Fruit fly (Drosophila melanogaster) whole organism, pupa: Measurements from ENCODE around the gene dpr16.

Experiments used
- CG10348 ChIP-seq: fragments of 200-800 bp; sonication (Bioruptor generic); IDR thresholded peaks from 2 replicates; pipeline ENCODE4 v1.3.6; 2022; ENCODE audit warnings: missing biosample characterization, missing genetic modification characterization
- CG13204 ChIP-seq: fragments of 200-800 bp; sonication (Bioruptor generic); optimal IDR thresholded peaks from 2 replicates; lab custom pipeline; 2018; ENCODE audit warnings: missing biosample characterization, mild to moderate bottlenecking, missing genetic modification characterization, moderate library complexity
- CG15710 ChIP-seq: fragments of 200-800 bp; sonication (Bioruptor generic); optimal IDR thresholded peaks from 2 replicates; lab custom pipeline; 2018; ENCODE audit warnings: missing biosample characterization, mild to moderate bottlenecking, missing genetic modification characterization, moderate library complexity
- CG4496 ChIP-seq: fragments of 200-800 bp; sonication (Bioruptor generic); IDR thresholded peaks from 3 replicates; pipeline ENCODE4 v1.3.6; 2022; ENCODE audit warnings: missing biosample characterization, missing genetic modification characterization
- CG8159 ChIP-seq: fragments of 200-800 bp; sonication (Bioruptor generic); optimal IDR thresholded peaks from 3 replicates; lab custom pipeline; 2018; ENCODE audit warnings: missing biosample characterization, mild to moderate bottlenecking, missing genetic modification characterization, moderate library complexity
- D1 ChIP-seq: fragments of 200-800 bp; sonication (Bioruptor generic); optimal IDR thresholded peaks from 2 replicates; lab custom pipeline; 2018; ENCODE audit warnings: missing biosample characterization, mild to moderate bottlenecking, missing genetic modification characterization, moderate library complexity
- EcR ChIP-seq: fragments of 200-800 bp; sonication (Bioruptor generic); optimal IDR thresholded peaks from 3 replicates; lab custom pipeline; 2019; ENCODE audit warnings: missing biosample characterization, missing genetic modification characterization, mild to moderate bottlenecking, moderate library complexity, missing genetic modification reagents
- gl ChIP-seq: fragments of 200-800 bp; sonication (Bioruptor generic); optimal IDR thresholded peaks from 2 replicates; lab custom pipeline; 2018; ENCODE audit warnings: missing biosample characterization, mild to moderate bottlenecking, missing genetic modification characterization
- rn ChIP-seq: fragments of 200-800 bp; sonication (Bioruptor generic); IDR thresholded peaks from 2 replicates; pipeline ENCODE4 v1.3.6; 2022; ENCODE audit warnings: missing biosample characterization, missing genetic modification characterization

DNA sequence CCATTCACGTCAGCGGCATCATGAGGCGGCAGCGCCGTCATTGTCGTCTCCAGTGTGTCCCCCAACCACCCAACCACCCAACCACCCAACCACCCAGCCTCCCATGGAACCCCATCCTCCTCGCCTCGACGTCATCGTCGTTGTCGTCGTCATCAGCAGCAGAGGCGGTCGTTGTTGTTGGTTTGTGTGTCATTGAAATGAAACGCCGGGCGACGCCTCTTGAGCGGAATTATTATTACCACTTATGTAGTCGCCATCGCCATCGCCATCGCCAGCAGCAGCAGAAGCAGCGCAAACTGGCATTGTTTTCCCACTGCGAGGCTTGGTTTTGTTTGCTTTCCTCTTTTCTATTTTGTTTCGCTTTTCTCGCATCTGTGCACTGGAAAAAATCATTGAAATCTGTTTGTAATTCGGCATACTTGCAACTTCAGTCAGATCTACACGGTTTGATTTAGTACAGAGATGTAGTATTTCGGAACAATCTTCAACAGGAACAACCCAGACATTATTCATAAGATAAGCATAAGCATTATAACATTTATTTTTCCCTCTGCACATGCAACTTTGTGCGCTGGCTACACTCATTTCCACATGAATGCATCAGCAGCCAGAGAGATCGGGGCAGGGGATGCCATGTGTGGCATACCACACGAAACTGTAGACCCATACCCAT lies 37.8 kb upstream of the dpr16 start:
- TF ChIP-seq CG10348 (GFP tag; lab: Robert Waterston, UW) (peak; percentile 84), EcR (GFP tag; lab: Kevin White, UChicago) (peak; percentile 37), CG13204 (GFP tag; lab: Kevin White, UChicago) (peak; percentile 86), D1 (tag; lab: Kevin White, UChicago) (peak; percentile 93), rn (GFP tag; lab: Robert Waterston, UW) (peak; percentile 93), gl (peak; percentile 96), CG8159 (peak; percentile 97), CG4496 (GFP tag; lab: Robert Waterston, UW) (peak; percentile 99), CG15710 (tag; lab: Kevin White, UChicago) (peak; percentile 96)
